Worm (Caenorhabditis elegans): Measurements from ENCODE around the gene M28.9.

M28.9 gene

ce11 chrII:10639110-10639509 is at the start of gene M28.9:
Gene M28.9, plus strand, starts transcription at chrII:10639410.
- TF ChIP-seq dao-5 (tag; optimal IDR thresholded peaks at IDR 0.05) (no peak), him-1 (tag; optimal IDR thresholded peaks at IDR 0.05) (no peak), W03F9.2 (tag; optimal IDR thresholded peaks at IDR 0.05) (no peak)

- TF ChIP-seq W03F9.2 (tag; optimal IDR thresholded peaks at IDR 0.05) (no peak), dao-5 (tag; optimal IDR thresholded peaks at IDR 0.05) (no peak), him-1 (tag; optimal IDR thresholded peaks at IDR 0.05) (no peak)
Observed at ce11 chrII:10592452-10592851, 46.8 kb upstream of the M28.9 start, which contains the start of gene crn-5. Gene crn-5, plus strand, starts transcription at chrII:10592752.

- TF ChIP-seq him-1 (tag; optimal IDR thresholded peaks at IDR 0.05) (no peak), dao-5 (tag; optimal IDR thresholded peaks at IDR 0.05) (no peak), W03F9.2 (tag; optimal IDR thresholded peaks at IDR 0.05) (no peak)
Observed at ce11 chrII:10594312-10594711, 44.9 kb upstream of the M28.9 start.

ce11 chrII:10594758-10595157 is 44.5 kb upstream of the M28.9 start, which contains the start of gene C14A4.6:
Gene C14A4.6, minus strand, starts transcription at chrII:10594776.
- no peak for TF ChIP-seq W03F9.2 (tag; optimal IDR thresholded peaks at IDR 0.05)
- no peak for TF ChIP-seq dao-5 (tag; optimal IDR thresholded peaks at IDR 0.05)
- TF ChIP-seq him-1 (tag; optimal IDR thresholded peaks at IDR 0.05): no peak

- TF ChIP-seq him-1 (tag; optimal IDR thresholded peaks at IDR 0.05) (no peak), dao-5 (tag; optimal IDR thresholded peaks at IDR 0.05) (no peak), W03F9.2 (tag; optimal IDR thresholded peaks at IDR 0.05) (no peak)
Observed at ce11 chrII:10596462-10596861, 42.7 kb upstream of the M28.9 start, which contains the start of gene C14A4.7. Gene C14A4.7, minus strand, starts transcription at chrII:10596562.

DNA sequence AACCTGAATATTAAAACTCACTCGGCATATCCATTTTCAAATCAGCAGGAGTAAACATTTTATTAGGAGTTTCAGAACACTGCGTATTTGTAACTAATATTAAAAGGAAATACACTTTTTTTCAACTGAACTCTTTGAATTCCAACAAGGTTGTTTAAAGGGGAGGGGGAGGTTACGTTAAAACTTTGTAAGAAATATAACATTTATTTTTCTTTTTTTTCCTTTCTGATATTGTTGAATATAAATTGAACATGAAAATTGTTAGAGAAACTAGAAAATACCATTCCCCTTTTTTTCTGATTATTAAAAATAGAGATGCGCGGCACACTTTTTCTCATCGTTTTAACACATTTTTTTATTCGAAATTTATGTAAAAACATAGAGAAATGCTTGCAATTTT is 41.2 kb upstream of the M28.9 start, which contains the start of gene C14A4.8:
C14A4.8 (minus strand) TSS at position 101 of the 400 bp plus-strand sequence.
- TF ChIP-seq him-1 (tag; optimal IDR thresholded peaks at IDR 0.05): no peak
- TF ChIP-seq dao-5 (tag; optimal IDR thresholded peaks at IDR 0.05): no peak
- no peak for TF ChIP-seq W03F9.2 (tag; optimal IDR thresholded peaks at IDR 0.05)

DNA sequence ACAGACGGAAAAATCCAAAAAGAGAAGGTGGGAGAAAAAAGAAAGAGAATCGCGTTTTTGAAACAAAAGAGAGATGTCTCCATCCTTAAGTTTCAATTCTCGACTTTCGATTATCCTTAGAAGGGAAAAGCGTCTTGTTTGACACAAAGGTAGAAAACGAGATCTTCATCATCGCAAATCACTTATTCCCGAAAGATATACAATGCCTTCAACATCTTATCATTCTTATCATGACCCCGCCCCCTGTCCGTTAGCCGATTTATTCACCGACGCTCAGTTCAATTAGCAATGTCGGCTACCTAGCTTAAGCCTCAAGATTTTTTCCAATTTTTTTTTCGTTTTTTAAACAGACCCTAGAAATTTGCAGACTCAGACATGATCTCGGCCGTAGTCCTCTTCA is 40.2 kb upstream of the M28.9 start, which contains the start of gene C14A4.9:
C14A4.9 (plus strand) TSS at position 368 of the 400 bp plus-strand sequence.
- TF ChIP-seq him-1 (tag; optimal IDR thresholded peaks at IDR 0.05): no peak
- TF ChIP-seq W03F9.2 (tag; optimal IDR thresholded peaks at IDR 0.05): no peak
- no peak for TF ChIP-seq dao-5 (tag; optimal IDR thresholded peaks at IDR 0.05)

DNA sequence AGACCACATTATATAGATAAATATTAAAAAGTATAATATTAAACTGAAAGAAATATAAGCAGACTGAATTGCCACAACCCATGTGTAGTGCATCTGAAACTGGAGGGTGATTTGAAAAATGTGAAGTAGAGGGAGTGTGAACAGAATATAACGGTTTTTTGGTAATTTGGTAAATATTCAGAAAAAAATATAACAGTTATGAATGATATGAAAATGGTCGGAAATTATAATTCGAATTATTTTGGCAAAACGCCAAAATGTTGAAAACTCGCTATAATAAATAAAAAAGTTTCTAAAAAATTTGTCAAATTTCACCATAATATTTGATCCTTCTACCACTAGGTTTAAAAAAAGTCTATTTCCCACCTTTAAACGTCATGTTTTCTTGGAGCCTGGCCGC is 37.0 kb upstream of the M28.9 start, which contains the start of gene srv-2:
srv-2 (minus strand) TSS at position 101 of the 400 bp plus-strand sequence.
- TF ChIP-seq dao-5 (tag; optimal IDR thresholded peaks at IDR 0.05) (no peak), W03F9.2 (tag; optimal IDR thresholded peaks at IDR 0.05) (no peak), him-1 (tag; optimal IDR thresholded peaks at IDR 0.05) (no peak)

DNA sequence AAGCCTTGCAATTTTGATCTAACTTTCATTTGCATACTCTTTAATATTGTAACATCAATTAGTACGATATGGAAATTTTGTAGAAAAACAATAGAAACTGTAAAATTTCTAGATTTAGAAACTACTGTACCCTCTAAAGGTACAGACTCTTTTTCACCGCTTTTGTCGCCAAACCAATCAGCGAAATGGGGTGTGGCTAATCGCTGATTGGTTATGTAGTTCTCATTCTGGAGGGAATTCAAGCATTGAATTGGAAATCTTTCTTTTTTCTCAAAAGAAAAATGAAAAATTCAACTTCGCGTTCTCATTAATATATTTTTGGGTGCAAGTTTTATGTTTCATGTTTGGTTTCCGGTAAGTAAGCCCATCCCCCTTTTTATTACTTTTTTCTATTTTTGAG is 35.6 kb upstream of the M28.9 start:
- TF ChIP-seq him-1 (tag; optimal IDR thresholded peaks at IDR 0.05): no peak
- no peak for TF ChIP-seq W03F9.2 (tag; optimal IDR thresholded peaks at IDR 0.05)
- TF ChIP-seq dao-5 (tag; optimal IDR thresholded peaks at IDR 0.05): no peak

ce11 chrII:10605512-10605911 is 33.7 kb upstream of the M28.9 start, which contains the start of gene taf-13:
Gene taf-13, minus strand, starts transcription at chrII:10605612.
- no peak for TF ChIP-seq W03F9.2 (tag; optimal IDR thresholded peaks at IDR 0.05)
- no peak for TF ChIP-seq dao-5 (tag; optimal IDR thresholded peaks at IDR 0.05)
- TF ChIP-seq him-1 (tag; optimal IDR thresholded peaks at IDR 0.05): no peak

DNA sequence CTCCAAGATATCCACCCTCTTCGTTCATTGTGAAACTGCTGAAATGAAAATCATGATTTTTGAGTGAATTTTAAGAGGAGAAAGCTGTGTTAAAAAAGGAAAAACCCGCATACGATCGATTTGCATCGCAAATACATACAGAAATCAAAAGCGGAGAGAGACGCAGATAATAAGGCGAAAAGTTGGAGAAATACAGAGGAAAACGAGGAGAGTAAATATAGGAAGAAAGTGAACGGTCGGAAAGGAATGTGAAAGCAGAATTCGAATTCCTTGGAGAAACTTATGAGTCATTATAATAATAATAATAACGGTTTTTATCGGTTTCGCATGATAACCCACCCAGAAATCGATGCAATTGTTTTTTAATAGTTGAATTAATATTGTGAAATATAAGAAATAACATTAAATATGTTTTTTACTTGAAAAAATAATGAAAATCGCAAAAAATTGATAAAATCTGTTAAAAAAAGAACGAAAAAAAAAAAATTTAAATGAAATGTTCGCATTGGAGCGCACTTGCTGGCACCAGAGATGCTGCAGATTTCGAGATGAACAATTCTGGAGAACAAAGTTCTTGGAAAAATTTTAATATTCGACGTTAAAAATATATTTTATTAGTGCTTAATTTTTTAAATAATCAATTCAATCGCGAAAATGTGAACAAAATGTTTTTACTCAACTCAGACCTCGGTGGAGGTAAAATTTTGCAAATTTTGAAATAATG is 31.8 kb upstream of the M28.9 start, which contains the start of gene ccm-3:
ccm-3 (minus strand) TSS at position 38 of the 724 bp plus-strand sequence.
- TF ChIP-seq dao-5 (tag; optimal IDR thresholded peaks at IDR 0.05) (no peak), him-1 (tag; optimal IDR thresholded peaks at IDR 0.05) (no peak), W03F9.2 (tag; optimal IDR thresholded peaks at IDR 0.05) (no peak)

DNA sequence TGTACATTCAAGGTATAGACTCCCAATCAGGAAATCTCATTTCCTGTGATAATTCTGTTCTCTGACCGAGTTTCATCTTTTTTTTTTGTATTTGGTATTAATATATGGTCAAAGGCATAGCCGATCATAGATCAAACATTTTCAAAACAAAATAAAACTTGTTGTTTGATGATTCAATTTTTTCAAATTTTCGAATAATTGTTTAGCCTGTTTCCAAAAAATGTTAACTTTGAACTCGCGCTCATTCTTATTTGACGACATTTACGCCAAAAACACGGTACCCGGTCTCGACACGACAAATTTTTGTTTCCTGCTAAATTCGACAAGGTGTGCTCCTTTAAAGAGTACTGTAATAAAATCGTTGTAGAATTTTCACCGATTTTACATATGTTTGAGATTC is 30.4 kb upstream of the M28.9 start:
- TF ChIP-seq him-1 (tag; optimal IDR thresholded peaks at IDR 0.05) (no peak), W03F9.2 (tag; optimal IDR thresholded peaks at IDR 0.05) (no peak), dao-5 (tag; optimal IDR thresholded peaks at IDR 0.05) (no peak)

- TF ChIP-seq W03F9.2 (tag; optimal IDR thresholded peaks at IDR 0.05) (no peak), him-1 (tag; optimal IDR thresholded peaks at IDR 0.05) (no peak), dao-5 (tag; optimal IDR thresholded peaks at IDR 0.05) (no peak)
Observed at ce11 chrII:10612743-10613142, 26.5 kb upstream of the M28.9 start, which contains the start of gene C14A4.12. Gene C14A4.12, plus strand, starts transcription at chrII:10613043.

DNA sequence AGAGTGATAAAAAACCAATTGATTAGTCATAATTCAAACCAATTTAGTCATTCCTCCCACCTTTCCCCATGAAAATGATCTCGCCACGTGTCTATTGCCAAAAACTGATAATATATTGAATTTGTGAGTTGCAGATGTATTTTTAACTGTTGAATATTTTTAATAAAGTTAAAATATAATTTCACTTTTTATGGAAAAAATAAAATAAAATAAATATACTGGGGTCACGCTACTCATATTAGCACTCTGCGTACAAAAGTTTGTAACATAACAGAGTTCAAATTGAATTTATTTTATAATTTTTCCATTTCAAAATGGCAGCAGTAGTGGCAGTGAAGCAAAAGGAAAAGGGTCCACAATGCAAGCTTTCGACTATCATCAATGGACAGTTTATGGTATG is 21.1 kb upstream of the M28.9 start, which contains the start of gene C14A4.13:
C14A4.13 (plus strand) TSS at position 301 of the 400 bp plus-strand sequence.
- TF ChIP-seq dao-5 (tag; optimal IDR thresholded peaks at IDR 0.05) (no peak), him-1 (tag; optimal IDR thresholded peaks at IDR 0.05) (no peak), W03F9.2 (tag; optimal IDR thresholded peaks at IDR 0.05) (no peak)
